Fruit fly (Drosophila melanogaster): ENCODE results near the gene Elp4.

Elp4 gene

dm6 chr2L:5569503-5569902, 45.6 kb downstream of the Elp4 start (continued):
- peak; percentile 57 for TF ChIP-seq acj6 (GFP tag; optimal IDR thresholded peaks at IDR 0.05)
- no peak for TF ChIP-seq CG6276 (GFP tag; optimal IDR thresholded peaks at IDR 0.05)
- no peak for TF ChIP-seq net (GFP tag; optimal IDR thresholded peaks at IDR 0.05)
- no peak for TF ChIP-seq fd85E (GFP tag; optimal IDR thresholded peaks at IDR 0.05)
- peak; percentile 39 for TF ChIP-seq Sox102F (GFP tag; optimal IDR thresholded peaks at IDR 0.05)
- TF ChIP-seq topi (GFP tag; optimal IDR thresholded peaks at IDR 0.05): peak; percentile 25
- TF ChIP-seq CG8319 (GFP tag; optimal IDR thresholded peaks at IDR 0.05): no peak
- TF ChIP-seq Sox15 (GFP tag; optimal IDR thresholded peaks at IDR 0.05): no peak
- TF ChIP-seq Eip75B (GFP tag; optimal IDR thresholded peaks at IDR 0.05): peak; percentile 30
- peak; percentile 13 for TF ChIP-seq spab (GFP tag; optimal IDR thresholded peaks at IDR 0.05)
- peak; percentile 12 for TF ChIP-seq CG34406 (GFP tag; optimal IDR thresholded peaks at IDR 0.05)
- peak; percentile 53 for TF ChIP-seq CG10631 (GFP tag; optimal IDR thresholded peaks at IDR 0.05)
- TF ChIP-seq Eip78C (GFP tag): peak; percentile 82
- peak; percentile 21 for TF ChIP-seq CG7368 (GFP tag; optimal IDR thresholded peaks at IDR 0.05)
- peak; percentile 25 for TF ChIP-seq CG6792 (GFP tag; optimal IDR thresholded peaks at IDR 0.05)
- TF ChIP-seq CG1621 (tag; optimal IDR thresholded peaks at IDR 0.05): peak; percentile 18
- TF ChIP-seq CG11294 (GFP tag; IDR thresholded peaks at IDR 0.05): no peak
- TF ChIP-seq salr (GFP tag; optimal IDR thresholded peaks at IDR 0.05): peak in 1 of 2 experiments; percentile 26
- no peak for TF ChIP-seq CG15336 (GFP tag; IDR thresholded peaks at IDR 0.05)
